Fruit fly (Drosophila melanogaster): Measurements from ENCODE around the gene NPFR.

Gene NPFR

DNA sequence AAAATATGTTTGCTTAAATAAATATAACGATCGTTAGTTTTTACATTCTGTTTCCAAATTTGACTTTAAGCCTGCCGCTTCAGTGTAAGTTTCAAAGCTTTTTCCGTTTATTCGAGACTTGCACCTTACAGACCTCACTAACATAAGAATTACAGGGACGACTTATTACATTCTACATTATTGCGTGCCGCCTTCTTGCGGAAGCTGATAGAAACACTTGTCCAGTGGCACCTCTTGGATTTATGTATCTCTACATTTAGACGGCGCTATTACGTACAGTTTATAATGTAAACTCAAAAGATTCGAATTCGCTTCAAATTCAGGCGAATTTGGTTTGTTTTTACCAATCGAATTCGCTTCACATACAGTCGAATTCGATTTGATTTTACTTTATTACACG is 16.4 kb upstream of the NPFR start (continued):
- TF ChIP-seq gfzf (GFP tag; optimal IDR thresholded peaks at IDR 0.05) (peak; percentile 3), D19A (tag; optimal IDR thresholded peaks at IDR 0.05) (no peak), knrl (GFP tag; IDR thresholded peaks at IDR 0.05; ENCODE audit: partially characterized antibody) (peak; percentile 78), Oli (tag; optimal IDR thresholded peaks at IDR 0.05) (no peak), PHDP (tag; optimal IDR thresholded peaks at IDR 0.05) (no peak), br (optimal IDR thresholded peaks at IDR 0.05) (no peak), CG34376 (GFP tag; optimal IDR thresholded peaks at IDR 0.05) (no peak), pzg (GFP tag; optimal IDR thresholded peaks at IDR 0.05) (peak; percentile 6), gro (GFP tag; optimal IDR thresholded peaks at IDR 0.05) (no peak), Deaf1 (tag; optimal IDR thresholded peaks at IDR 0.05) (no peak), MESR4 (GFP tag; optimal IDR thresholded peaks at IDR 0.05) (no peak), z (GFP tag; IDR thresholded peaks at IDR 0.05) (no peak), Sry-β (GFP tag; optimal IDR thresholded peaks at IDR 0.05) (no peak), lab (GFP tag; optimal IDR thresholded peaks at IDR 0.05) (no peak), NC2α (GFP tag; optimal IDR thresholded peaks at IDR 0.05) (no peak), sc (optimal IDR thresholded peaks at IDR 0.05) (no peak), sc (GFP tag; optimal IDR thresholded peaks at IDR 0.05) (no peak), Lhr (GFP tag; optimal IDR thresholded peaks at IDR 0.05) (peak; percentile 80), D (optimal IDR thresholded peaks at IDR 0.05) (no peak), D (GFP tag; optimal IDR thresholded peaks at IDR 0.05) (no peak), CG1233 (GFP tag; optimal IDR thresholded peaks at IDR 0.05) (no peak), so (GFP tag; IDR thresholded peaks at IDR 0.05) (no peak), tio (GFP tag; optimal IDR thresholded peaks at IDR 0.05) (no peak), Trl (optimal IDR thresholded peaks at IDR 0.05) (no peak), Trl (GFP tag; optimal IDR thresholded peaks at IDR 0.05) (peak; percentile 15), ttk (GFP tag; IDR thresholded peaks at IDR 0.05) (no peak), pnt (GFP tag; optimal IDR thresholded peaks at IDR 0.05) (no peak), NC2β (GFP tag; optimal IDR thresholded peaks at IDR 0.05) (no peak), CG10654 (GFP tag; optimal IDR thresholded peaks at IDR 0.05) (no peak), CG2129 (GFP tag; IDR thresholded peaks at IDR 0.05; ENCODE audit: partially characterized antibody) (no peak), CrebB (tag; optimal IDR thresholded peaks at IDR 0.05) (no peak), Adf1 (GFP tag; IDR thresholded peaks at IDR 0.05) (no peak), kni (GFP tag; optimal IDR thresholded peaks at IDR 0.05) (no peak), CHES-1-like (GFP tag; optimal IDR thresholded peaks at IDR 0.05) (no peak), exex (tag; optimal IDR thresholded peaks at IDR 0.05) (no peak), CG3995 (GFP tag; optimal IDR thresholded peaks at IDR 0.05) (no peak), Spps (tag; optimal IDR thresholded peaks at IDR 0.05) (no peak), dimm (GFP tag; IDR thresholded peaks at IDR 0.05) (no peak), run (tag; optimal IDR thresholded peaks at IDR 0.05) (no peak), h (optimal IDR thresholded peaks at IDR 0.05) (no peak), ATbp (GFP tag; optimal IDR thresholded peaks at IDR 0.05) (no peak), CG16813 (GFP tag; IDR thresholded peaks at IDR 0.05; ENCODE audit: partially characterized antibody) (peak; percentile 53; the same call in 2 of the 3 replicates), CG17361 (GFP tag; IDR thresholded peaks at IDR 0.05) (no peak), Dek (tag; optimal IDR thresholded peaks at IDR 0.05) (no peak), lov (optimal IDR thresholded peaks at IDR 0.05) (no peak), lov (GFP tag; IDR thresholded peaks at IDR 0.05) (no peak), CG43689 (GFP tag; IDR thresholded peaks at IDR 0.05) (no peak), Ravus (GFP tag; IDR thresholded peaks at IDR 0.05) (no peak), sug (tag; optimal IDR thresholded peaks at IDR 0.05) (peak; percentile 25), CG15514 (GFP tag; optimal IDR thresholded peaks at IDR 0.05) (no peak), disco-r (GFP tag; optimal IDR thresholded peaks at IDR 0.05) (no peak), CG17612 (GFP tag; IDR thresholded peaks at IDR 0.05) (no peak), CG3281 (GFP tag; optimal IDR thresholded peaks at IDR 0.05) (no peak), peb (GFP tag; IDR thresholded peaks at IDR 0.05) (no peak)

All from whole organism, embryonic.